Fruit fly (Drosophila melanogaster) whole organism, embryonic: ENCODE measurements around the gene CG4593.
A peak's percentile ranks its signal among the peaks of the same experiment; 100 is the strongest.

Experiments used
- Antp ChIP-seq: fragments of 200-800 bp; sonication (Bioruptor generic); optimal IDR thresholded peaks from 3 replicates; lab custom pipeline; 2016; ENCODE audit warnings: missing biosample characterization, missing genetic modification characterization
- Atf6 ChIP-seq: fragments of 200-800 bp; sonication (Bioruptor generic); IDR thresholded peaks from 2 replicates; pipeline ENCODE4 v1.3.6; 2022; ENCODE audit warnings: missing biosample characterization, missing genetic modification characterization
- Awh ChIP-seq: fragments of 200-800 bp; sonication (Bioruptor generic); IDR thresholded peaks from 2 replicates; pipeline ENCODE4, ENCODE4 v1.3.6; 2022; ENCODE audit warnings: missing biosample characterization, missing genetic modification characterization
- C15 ChIP-seq: fragments of 200-800 bp; sonication (Bioruptor generic); IDR thresholded peaks from 3 replicates; pipeline ENCODE4 v1.3.6; 2022; ENCODE audit warnings: missing biosample characterization, missing genetic modification characterization
- CG1024 ChIP-seq: fragments of 200-800 bp; sonication (Bioruptor generic); IDR thresholded peaks from 2 replicates; pipeline ENCODE4 v1.3.6; 2022; ENCODE audit warnings: missing biosample characterization, missing genetic modification characterization
- CG10979 ChIP-seq: fragments of 200-800 bp; sonication (Bioruptor generic); optimal IDR thresholded peaks from 2 replicates; lab custom pipeline; 2018; ENCODE audit warnings: missing biosample characterization, mild to moderate bottlenecking, missing genetic modification characterization, moderate library complexity
- CG11247 ChIP-seq: fragments of 200-800 bp; sonication (Bioruptor generic); IDR thresholded peaks from 2 replicates; pipeline ENCODE4 v1.3.6; 2022; ENCODE audit warnings: missing biosample characterization, missing genetic modification characterization
- CG12299 ChIP-seq: fragments of 200-800 bp; sonication (Bioruptor generic); optimal IDR thresholded peaks from 2 replicates; lab custom pipeline; 2018; ENCODE audit warnings: missing biosample characterization, mild to moderate bottlenecking, missing genetic modification characterization
- CG12942 ChIP-seq: fragments of 200-800 bp; sonication (Bioruptor generic); optimal IDR thresholded peaks from 3 replicates; lab custom pipeline; 2016; ENCODE audit warnings: missing biosample characterization, missing genetic modification characterization
- CG14667 ChIP-seq: fragments of 200-800 bp; sonication (Bioruptor generic); IDR thresholded peaks from 2 replicates; pipeline ENCODE4 v1.3.6; 2022; ENCODE audit warnings: missing biosample characterization, missing genetic modification characterization
- CG15073 ChIP-seq: fragments of 200-800 bp; sonication (Bioruptor generic); optimal IDR thresholded peaks from 2 replicates; lab custom pipeline; 2016; ENCODE audit warnings: missing biosample characterization, missing genetic modification characterization
- CG1602 ChIP-seq: fragments of 200-800 bp; sonication (Bioruptor generic); optimal IDR thresholded peaks from 3 replicates; lab custom pipeline; 2016; ENCODE audit warnings: missing biosample characterization, missing genetic modification characterization
- CG1603 ChIP-seq: fragments of 200-800 bp; sonication (Bioruptor generic); optimal IDR thresholded peaks from 2 replicates; lab custom pipeline; 2019; ENCODE audit warnings: missing biosample characterization, mild to moderate bottlenecking, missing genetic modification characterization, moderate library complexity
- CG16815 ChIP-seq: fragments of 200-800 bp; sonication (Bioruptor generic); optimal IDR thresholded peaks from 3 replicates; lab custom pipeline; 2017; ENCODE audit warnings: missing biosample characterization, mild to moderate bottlenecking, missing genetic modification characterization
- CG18476 ChIP-seq: fragments of 200-800 bp; sonication (Bioruptor generic); optimal IDR thresholded peaks from 2 replicates; lab custom pipeline; 2016; ENCODE audit warnings: missing biosample characterization, mild to moderate bottlenecking, missing genetic modification characterization
- CG4282 ChIP-seq: fragments of 200-800 bp; sonication (Bioruptor generic); optimal IDR thresholded peaks from 2 replicates; lab custom pipeline; 2016; ENCODE audit warnings: missing biosample characterization, missing genetic modification characterization
- CG4730 ChIP-seq: fragments of 200-800 bp; sonication (Bioruptor generic); IDR thresholded peaks from 2 replicates; pipeline ENCODE4 v1.3.6; 2022; ENCODE audit warnings: missing biosample characterization, missing genetic modification characterization
- CG4820 ChIP-seq: fragments of 200-800 bp; sonication (Bioruptor generic); optimal IDR thresholded peaks from 3 replicates; lab custom pipeline; 2016; ENCODE audit warnings: missing biosample characterization, missing genetic modification characterization
- CG7928 ChIP-seq: fragments of 200-800 bp; sonication (Bioruptor generic); optimal IDR thresholded peaks from 2 replicates; lab custom pipeline; 2017; ENCODE audit warnings: missing biosample characterization, mild to moderate bottlenecking, missing genetic modification characterization
- CG8089 ChIP-seq: fragments of 200-800 bp; sonication (Bioruptor generic); optimal IDR thresholded peaks from 3 replicates; lab custom pipeline; 2016; ENCODE audit warnings: missing biosample characterization, missing genetic modification characterization
- CG8478 ChIP-seq: fragments of >200 bp; optimal IDR thresholded peaks from 2 replicates; lab custom pipeline; 2018
- Fer3 ChIP-seq: fragments of 200-800 bp; sonication (Bioruptor generic); optimal IDR thresholded peaks from 2 replicates; lab custom pipeline; 2018; ENCODE audit warnings: missing biosample characterization, mild to moderate bottlenecking, missing genetic modification characterization, moderate library complexity
- Gsc ChIP-seq: fragments of 200-800 bp; sonication (Bioruptor generic); IDR thresholded peaks from 2 replicates; pipeline ENCODE4 v1.3.6; 2022; ENCODE audit warnings: missing biosample characterization, missing genetic modification characterization
- HLH54F ChIP-seq: fragments of 200-800 bp; sonication (Bioruptor generic); optimal IDR thresholded peaks from 3 replicates; lab custom pipeline; 2016; ENCODE audit warnings: missing biosample characterization, missing genetic modification characterization
- Hey ChIP-seq: fragments of 200-800 bp; sonication (Bioruptor generic); optimal IDR thresholded peaks from 3 replicates; lab custom pipeline; 2018; ENCODE audit warnings: missing biosample characterization, mild to moderate bottlenecking, missing genetic modification characterization
- Hr51 ChIP-seq, 2 experiments: fragments of 200-800 bp; sonication (Bioruptor generic); optimal IDR thresholded peaks; 2 replicates in 1 of 2; 3 replicates in 1 of 2; lab custom pipeline; 2016 to 2018; ENCODE audit warnings: missing biosample characterization in 2 of 2, missing genetic modification characterization in 2 of 2, mild to moderate bottlenecking in 1 of 2, moderate library complexity in 1 of 2
- Mad ChIP-seq: fragments of 200-800 bp; sonication (Bioruptor generic); optimal IDR thresholded peaks from 2 replicates; lab custom pipeline; 2016; ENCODE audit warnings: missing biosample characterization, missing genetic modification characterization
- Nf-YA ChIP-seq: fragments of 200-800 bp; sonication (Bioruptor generic); IDR thresholded peaks from 2 replicates; pipeline ENCODE4 v1.3.6; 2022; ENCODE audit warnings: missing biosample characterization, missing genetic modification characterization
- Opbp ChIP-seq: fragments of 200-800 bp; sonication (Bioruptor generic); IDR thresholded peaks from 3 replicates; pipeline ENCODE4 v1.3.6; 2022; ENCODE audit warnings: missing biosample characterization, missing genetic modification characterization; ENCODE audit not compliant: partially characterized antibody
- Poxn ChIP-seq: fragments of 200-800 bp; sonication (Bioruptor generic); IDR thresholded peaks from 2 replicates; pipeline ENCODE4 v1.3.6; 2022; ENCODE audit warnings: missing biosample characterization, missing genetic modification characterization
- Side ChIP-seq: fragments of 200-800 bp; sonication (Bioruptor generic); optimal IDR thresholded peaks from 2 replicates; lab custom pipeline; 2016; ENCODE audit warnings: missing biosample characterization, missing genetic modification characterization
- Sry-β ChIP-seq: fragments of 200-800 bp; sonication (Bioruptor generic); optimal IDR thresholded peaks from 2 replicates; lab custom pipeline; 2018; ENCODE audit warnings: missing biosample characterization, mild to moderate bottlenecking, missing genetic modification characterization, moderate library complexity
- ara ChIP-seq: fragments of 200-800 bp; sonication (Bioruptor generic); IDR thresholded peaks from 2 replicates; pipeline ENCODE4 v1.3.6; 2022; ENCODE audit warnings: missing biosample characterization, missing genetic modification characterization
- crc ChIP-seq: fragments of 200-800 bp; sonication (Bioruptor generic); optimal IDR thresholded peaks from 2 replicates; lab custom pipeline; 2016; ENCODE audit warnings: missing biosample characterization, missing genetic modification characterization
- ewg ChIP-seq: fragments of 200-800 bp; sonication (Bioruptor generic); optimal IDR thresholded peaks from 3 replicates; lab custom pipeline; 2017; ENCODE audit warnings: mild to moderate bottlenecking, missing biosample characterization, missing genetic modification reagents, missing genetic modification characterization
- ftz-f1 ChIP-seq: fragments of 200-800 bp; sonication (Bioruptor generic); optimal IDR thresholded peaks from 2 replicates; lab custom pipeline; 2016; ENCODE audit warnings: missing biosample characterization, missing genetic modification characterization
- hb ChIP-seq: fragments of 200-800 bp; sonication (Bioruptor generic); IDR thresholded peaks from 3 replicates; pipeline ENCODE4 v1.3.6; 2022; ENCODE audit warnings: missing biosample characterization, missing genetic modification characterization; ENCODE audit not compliant: partially characterized antibody
- kni ChIP-seq: fragments of 200-800 bp; sonication (Bioruptor generic); optimal IDR thresholded peaks from 3 replicates; lab custom pipeline; 2017; ENCODE audit warnings: mild to moderate bottlenecking, missing biosample characterization, missing genetic modification reagents, missing genetic modification characterization
- knrl ChIP-seq: fragments of 200-800 bp; sonication (Bioruptor generic); IDR thresholded peaks from 3 replicates; pipeline ENCODE4 v1.3.6; 2022; ENCODE audit warnings: missing biosample characterization, missing genetic modification characterization; ENCODE audit not compliant: partially characterized antibody
- lab ChIP-seq: fragments of 200-800 bp; sonication (Bioruptor generic); optimal IDR thresholded peaks from 3 replicates; lab custom pipeline; 2017; ENCODE audit warnings: missing biosample characterization, missing genetic modification characterization, mild to moderate bottlenecking, moderate library complexity, missing genetic modification reagents
- run ChIP-seq: fragments of 200-800 bp; sonication (Bioruptor generic); optimal IDR thresholded peaks from 3 replicates; lab custom pipeline; 2018; ENCODE audit warnings: missing biosample characterization, mild to moderate bottlenecking, missing genetic modification characterization
- sd ChIP-seq: fragments of 200-800 bp; sonication (Bioruptor generic); optimal IDR thresholded peaks from 3 replicates; lab custom pipeline; 2018; ENCODE audit warnings: missing biosample characterization, mild to moderate bottlenecking, missing genetic modification characterization, moderate library complexity
- tll ChIP-seq, 2 experiments: fragments of 200-800 bp in 1 of 2; fragments of >200 bp in 1 of 2; sonication (Bioruptor generic) in 1 of 2; optimal IDR thresholded peaks; 2 replicates each; lab custom pipeline; 2017 to 2019; ENCODE audit warnings: missing biosample characterization in 2 of 2, missing genetic modification characterization in 2 of 2, mild to moderate bottlenecking in 1 of 2, moderate library complexity in 1 of 2
- ttk ChIP-seq: fragments of 200-800 bp; sonication (Bioruptor generic); IDR thresholded peaks from 2 replicates; pipeline ENCODE4 v2.1.2; 2022; ENCODE audit warnings: missing biosample characterization, missing genetic modification characterization
- vnd ChIP-seq: fragments of 200-800 bp; sonication (Bioruptor generic); IDR thresholded peaks from 3 replicates; pipeline ENCODE4 v1.3.6; 2022; ENCODE audit warnings: missing biosample characterization, missing genetic modification characterization; ENCODE audit not compliant: partially characterized antibody
- wdn ChIP-seq: fragments of 200-800 bp; sonication (Bioruptor generic); IDR thresholded peaks from 2 replicates; pipeline ENCODE4 v1.3.6; 2022; ENCODE audit warnings: missing biosample characterization, missing genetic modification characterization
- z ChIP-seq: fragments of 200-800 bp; sonication (Bioruptor generic); IDR thresholded peaks from 3 replicates; pipeline ENCODE4 v1.3.6; 2022; ENCODE audit warnings: missing biosample characterization, missing genetic modification characterization
- zf30C ChIP-seq: fragments of 200-800 bp; sonication (Bioruptor generic); optimal IDR thresholded peaks from 3 replicates; lab custom pipeline; 2018; ENCODE audit warnings: missing biosample characterization, mild to moderate bottlenecking, missing genetic modification characterization
- zfh1 ChIP-seq: fragments of 200-800 bp; sonication (Bioruptor generic); IDR thresholded peaks from 3 replicates; pipeline ENCODE4 v1.3.6; 2022; ENCODE audit warnings: missing biosample characterization, missing genetic modification characterization

Gene CG4593

DNA sequence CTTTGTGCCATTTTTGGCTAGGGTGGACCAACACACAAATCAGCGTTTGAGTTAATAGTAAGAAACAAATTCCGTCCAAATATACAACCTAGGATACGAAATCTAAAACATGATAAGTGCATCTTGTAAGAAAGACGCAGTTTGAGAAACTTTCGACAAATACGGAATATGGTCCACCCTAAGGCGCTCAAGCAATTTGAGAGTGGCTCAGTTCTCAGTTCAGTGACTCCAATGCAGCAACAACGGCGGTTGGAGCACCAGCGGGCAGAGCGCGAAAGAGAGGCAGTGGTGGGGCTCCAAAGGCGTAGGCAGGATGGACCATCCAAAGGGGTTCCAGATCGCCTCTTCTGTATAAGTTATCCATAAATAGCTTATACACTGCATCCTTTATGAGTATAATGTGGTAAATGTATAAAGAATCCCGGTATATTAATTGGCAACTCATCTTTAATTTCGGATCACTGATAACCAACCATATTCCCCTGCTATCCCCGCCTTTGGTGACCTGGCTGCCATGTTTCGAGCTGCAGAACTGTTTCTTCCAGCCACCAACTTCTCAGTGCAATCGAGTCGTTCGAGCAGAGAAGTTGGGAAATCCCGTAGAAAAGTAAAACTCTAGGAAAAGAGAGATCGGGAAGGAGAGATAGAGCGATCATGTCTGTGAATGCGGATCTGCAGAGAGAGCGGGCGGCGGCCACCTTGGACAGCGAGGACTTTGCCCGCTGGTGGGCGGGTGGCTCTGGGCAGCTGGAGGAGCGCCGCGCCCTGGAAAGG is 44.1 kb upstream of the CG4593 start, which contains the start of gene CG4586 (continued):
- TF ChIP-seq vnd (GFP tag; lab: Robert Waterston, UW) (no peak), CG8478 (lab: Kevin White, UChicago) (no peak), zf30C (GFP tag; lab: Kevin White, UChicago) (no peak), knrl (GFP tag; lab: Robert Waterston, UW) (no peak), crc (peak; percentile 94), CG15073 (GFP tag; lab: Kevin White, UChicago) (peak; percentile 67), sd (tag; lab: Kevin White, UChicago) (peak; percentile 85), Nf-YA (GFP tag; lab: Robert Waterston, UW) (peak; percentile 92), CG18476 (GFP tag; lab: Kevin White, UChicago) (peak; percentile 95), ttk (peak; percentile 90), z (peak; percentile 65; the same call in 1 of the 3 replicates), CG1603 (tag; lab: Kevin White, UChicago) (peak; percentile 97), Fer3 (tag; lab: Kevin White, UChicago) (peak; percentile 96), Mad (GFP tag; lab: Kevin White, UChicago) (peak; percentile 94), kni (GFP tag; lab: Kevin White, UChicago) (peak; percentile 34), CG8089 (GFP tag; lab: Kevin White, UChicago) (peak; percentile 91), Antp (GFP tag; lab: Kevin White, UChicago) (peak; percentile 94), Gsc (GFP tag; lab: Robert Waterston, UW) (peak; percentile 43; the same call in 1 of the 2 replicates), CG1024 (GFP tag; lab: Robert Waterston, UW) (peak; percentile 86), CG12942 (GFP tag; lab: Kevin White, UChicago) (peak; percentile 92), CG7928 (GFP tag; lab: Kevin White, UChicago) (peak; percentile 80), ftz-f1 (GFP tag; lab: Kevin White, UChicago) (peak; percentile 44), CG16815 (GFP tag; lab: Kevin White, UChicago) (peak; percentile 62), Sry-β (GFP tag; lab: Kevin White, UChicago) (peak; percentile 39), Awh (GFP tag; lab: Robert Waterston, UW) (peak; percentile 96), C15 (GFP tag; lab: Robert Waterston, UW) (peak; percentile 91), ara (peak; percentile 93), HLH54F (peak; percentile 96), CG11247 (GFP tag; lab: Robert Waterston, UW) (peak; percentile 90), run (tag; lab: Kevin White, UChicago) (peak; percentile 95), tll (GFP tag; optimal IDR thresholded peaks at IDR 0.05; lab: Kevin White, UChicago) (no peak), Poxn (GFP tag; lab: Robert Waterston, UW) (peak; percentile 69), hb (GFP tag; lab: Robert Waterston, UW) (no peak), lab (peak; percentile 99), CG10979 (tag; lab: Kevin White, UChicago) (peak; percentile 89), wdn (GFP tag; lab: Robert Waterston, UW) (peak; percentile 93), CG14667 (GFP tag; lab: Robert Waterston, UW) (peak; percentile 68), CG12299 (tag; lab: Kevin White, UChicago) (peak; percentile 96), ewg (peak; percentile 85), CG4730 (peak; percentile 83), zfh1 (peak; percentile 91), Opbp (no peak), Hr51 (GFP tag; optimal IDR thresholded peaks at IDR 0.05; lab: Kevin White, UChicago) (peak; percentile 95 to 97), CG4282 (GFP tag; lab: Kevin White, UChicago) (peak; percentile 91), CG1602 (GFP tag; lab: Kevin White, UChicago) (peak; percentile 86), Atf6 (GFP tag; lab: Robert Waterston, UW) (peak; percentile 96), CG4820 (GFP tag; lab: Kevin White, UChicago) (peak; percentile 88), Side (peak; percentile 97), Hey (peak; percentile 85)
